Fruit fly (Drosophila melanogaster): ENCODE measurements around the gene robo2.

Gene robo2

dm6 chr2L:1424812-1425211, 4.6 kb upstream of the robo2 start (continued):
- TF ChIP-seq Oli (tag; optimal IDR thresholded peaks at IDR 0.05), result peak; percentile 43
- no peak for TF ChIP-seq BtbVII (GFP tag; optimal IDR thresholded peaks at IDR 0.05)
- no peak for TF ChIP-seq CG1647 (GFP tag; optimal IDR thresholded peaks at IDR 0.05)
- TF ChIP-seq pho (GFP tag; optimal IDR thresholded peaks at IDR 0.05), result no peak
- TF ChIP-seq grn (GFP tag; optimal IDR thresholded peaks at IDR 0.05), result no peak
- TF ChIP-seq gem (tag; optimal IDR thresholded peaks at IDR 0.05), result peak; percentile 71
- no peak for TF ChIP-seq MESR4 (GFP tag; optimal IDR thresholded peaks at IDR 0.05)
- TF ChIP-seq CG17912 (GFP tag; optimal IDR thresholded peaks at IDR 0.05), result no peak
- peak; percentile 6 for TF ChIP-seq CG4820 (GFP tag; optimal IDR thresholded peaks at IDR 0.05)
- TF ChIP-seq nom (GFP tag; optimal IDR thresholded peaks at IDR 0.05), result peak; percentile 77
- TF ChIP-seq al (GFP tag; IDR thresholded peaks at IDR 0.05), result no peak
- no peak for TF ChIP-seq CG1024 (GFP tag; IDR thresholded peaks at IDR 0.05)
- no peak for TF ChIP-seq Mad (GFP tag; optimal IDR thresholded peaks at IDR 0.05)
- no peak for TF ChIP-seq CG12299 (tag; optimal IDR thresholded peaks at IDR 0.05)
- no peak for TF ChIP-seq CG13123 (GFP tag; optimal IDR thresholded peaks at IDR 0.05)
- TF ChIP-seq gcm (GFP tag; optimal IDR thresholded peaks at IDR 0.05), result peak; percentile 20
- no peak for TF ChIP-seq ERR (GFP tag; optimal IDR thresholded peaks at IDR 0.05)
- peak; percentile 36 for TF ChIP-seq az2 (GFP tag; optimal IDR thresholded peaks at IDR 0.05)
- no peak for TF ChIP-seq Nf-YB (GFP tag; optimal IDR thresholded peaks at IDR 0.05)
- TF ChIP-seq CG13287 (GFP tag; IDR thresholded peaks at IDR 0.05; ENCODE audit: partially characterized antibody), result no peak
- no peak for TF ChIP-seq CG4360 (GFP tag; IDR thresholded peaks at IDR 0.05)
- 0 out of 3 replicates have a peak, but pooled peaks have one; percentile 19 for TF ChIP-seq so (GFP tag; IDR thresholded peaks at IDR 0.05)
- no peak for TF ChIP-seq Hmr (GFP tag; optimal IDR thresholded peaks at IDR 0.05)
- peak; percentile 50 for TF ChIP-seq PHDP (tag; optimal IDR thresholded peaks at IDR 0.05)
- no peak for TF ChIP-seq shn (GFP tag; optimal IDR thresholded peaks at IDR 0.05)
- peak; percentile 22 for TF ChIP-seq twi (tag; optimal IDR thresholded peaks at IDR 0.05)
- peak; percentile 10 for TF ChIP-seq CG4424 (GFP tag; optimal IDR thresholded peaks at IDR 0.05)
- TF ChIP-seq HLHmδ (GFP tag; optimal IDR thresholded peaks at IDR 0.05), result no peak
- TF ChIP-seq danr (GFP tag; IDR thresholded peaks at IDR 0.05), result no peak
- no peak for TF ChIP-seq ab (GFP tag; optimal IDR thresholded peaks at IDR 0.05)
- no peak for TF ChIP-seq E2f2 (GFP tag; IDR thresholded peaks at IDR 0.05)
- TF ChIP-seq Awh (GFP tag; IDR thresholded peaks at IDR 0.05), result no peak
- no peak for TF ChIP-seq prd (optimal IDR thresholded peaks at IDR 0.05)
- TF ChIP-seq prd (GFP tag; IDR thresholded peaks at IDR 0.05), result peak; percentile 59; the same call in 2 of the 3 replicates
- no peak for TF ChIP-seq CG10274 (GFP tag; optimal IDR thresholded peaks at IDR 0.05)
- TF ChIP-seq CG17568 (GFP tag; optimal IDR thresholded peaks at IDR 0.05), result no peak
- peak; percentile 11 for TF ChIP-seq Ssrp (tag; optimal IDR thresholded peaks at IDR 0.05)
- TF ChIP-seq exex (tag; optimal IDR thresholded peaks at IDR 0.05), result no peak
- no peak for TF ChIP-seq Lpt (GFP tag; optimal IDR thresholded peaks at IDR 0.05)
- TF ChIP-seq CG10267 (tag; optimal IDR thresholded peaks at IDR 0.05), result no peak
- peak; percentile 22 for TF ChIP-seq Dad (GFP tag; optimal IDR thresholded peaks at IDR 0.05)
- no peak for TF ChIP-seq Myb (GFP tag; optimal IDR thresholded peaks at IDR 0.05)
- TF ChIP-seq Opbp (GFP tag; IDR thresholded peaks at IDR 0.05; ENCODE audit: partially characterized antibody), result no peak
- TF ChIP-seq p53 (GFP tag; optimal IDR thresholded peaks at IDR 0.05), result no peak
- no peak for TF ChIP-seq CG3847 (GFP tag; IDR thresholded peaks at IDR 0.05)
- TF ChIP-seq Sry-δ (GFP tag; optimal IDR thresholded peaks at IDR 0.05), result no peak
- TF ChIP-seq CG34376 (GFP tag; optimal IDR thresholded peaks at IDR 0.05), result no peak
- no peak for TF ChIP-seq MBD-R2 (GFP tag; IDR thresholded peaks at IDR 0.05)
- TF ChIP-seq YL-1 (GFP tag; optimal IDR thresholded peaks at IDR 0.05), result no peak
- TF ChIP-seq HHEX (GFP tag; optimal IDR thresholded peaks at IDR 0.05), result no peak
- TF ChIP-seq CG34422 (GFP tag; IDR thresholded peaks at IDR 0.05), result 0 out of 3 replicates have a peak, but pooled peaks have one; percentile 23
- no peak for TF ChIP-seq bcd (GFP tag; optimal IDR thresholded peaks at IDR 0.05)
